Worm (Caenorhabditis elegans): ENCODE data around the gene T19H12.3.
"Not testable (repeated sequence)": the region's sequence is repeated elsewhere in the genome, so short reads cannot be mapped to it uniquely, and the experiment has no call there.

- TF ChIP-seq F13C5.2 (tag; optimal IDR thresholded peaks at IDR 0.05); flt-1 (GFP tag; IDR thresholded peaks at IDR 0.05); ets-7 (tag; optimal IDR thresholded peaks at IDR 0.05): not testable (repeated sequence)
These were observed 14.5 kb downstream of the T19H12.3 start, which contains the start of gene ugt-10 for ce11 chrV:4900020-4900419.

Measured in whole organism, early embryonic.